Fruit fly (Drosophila melanogaster): ENCODE measurements around the gene Rchy1.

DNA sequence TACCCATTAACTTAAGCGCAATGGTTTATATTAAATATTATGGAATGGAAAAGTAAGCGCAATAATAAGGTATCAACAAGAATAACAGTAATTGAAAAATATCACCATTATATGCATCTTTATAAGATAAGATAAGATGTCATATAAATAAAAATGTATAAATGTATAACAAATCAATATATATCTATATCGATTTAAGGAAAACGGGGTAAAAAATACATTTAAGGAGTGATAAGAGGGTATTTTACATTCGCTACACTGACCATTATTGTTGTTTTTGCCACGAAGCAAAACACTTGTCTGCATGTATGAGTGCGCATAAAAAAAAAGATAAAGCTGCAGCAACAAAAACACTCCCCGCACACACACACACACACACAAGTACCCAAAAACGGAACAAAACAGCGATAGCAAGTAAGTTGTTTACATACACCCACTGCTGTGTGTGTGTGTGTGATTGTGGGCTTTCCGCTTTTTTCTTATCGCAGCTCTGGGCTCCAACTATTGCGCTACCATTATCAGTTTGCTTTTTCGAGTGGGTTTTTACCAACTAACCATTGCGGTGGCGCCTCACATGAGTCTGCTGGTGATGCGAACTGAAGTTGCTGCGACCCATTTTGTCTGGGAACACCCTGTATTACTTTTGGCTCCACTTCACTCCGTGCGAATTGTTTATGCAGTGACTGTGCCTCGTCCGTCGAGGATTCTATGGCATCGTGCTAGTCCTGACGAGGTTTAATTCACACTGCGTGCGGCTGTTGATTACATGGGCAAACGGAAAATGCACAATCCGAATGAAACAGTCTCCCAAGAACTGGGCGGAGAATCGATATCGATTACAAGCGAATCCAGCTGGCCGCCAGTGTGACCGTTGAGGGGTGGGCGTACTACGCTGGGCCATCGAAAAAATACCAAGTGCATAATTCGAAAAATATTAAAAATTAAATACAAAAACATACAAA lies 7.9 kb upstream of the Rchy1 start, which contains the start of gene mmy:
- TF ChIP-seq CG8478 (optimal IDR thresholded peaks at IDR 0.05) (no peak), CTCF (optimal IDR thresholded peaks at IDR 0.05) (no peak)
